Fruit fly (Drosophila melanogaster): ENCODE results near the gene Ran.

DNA sequence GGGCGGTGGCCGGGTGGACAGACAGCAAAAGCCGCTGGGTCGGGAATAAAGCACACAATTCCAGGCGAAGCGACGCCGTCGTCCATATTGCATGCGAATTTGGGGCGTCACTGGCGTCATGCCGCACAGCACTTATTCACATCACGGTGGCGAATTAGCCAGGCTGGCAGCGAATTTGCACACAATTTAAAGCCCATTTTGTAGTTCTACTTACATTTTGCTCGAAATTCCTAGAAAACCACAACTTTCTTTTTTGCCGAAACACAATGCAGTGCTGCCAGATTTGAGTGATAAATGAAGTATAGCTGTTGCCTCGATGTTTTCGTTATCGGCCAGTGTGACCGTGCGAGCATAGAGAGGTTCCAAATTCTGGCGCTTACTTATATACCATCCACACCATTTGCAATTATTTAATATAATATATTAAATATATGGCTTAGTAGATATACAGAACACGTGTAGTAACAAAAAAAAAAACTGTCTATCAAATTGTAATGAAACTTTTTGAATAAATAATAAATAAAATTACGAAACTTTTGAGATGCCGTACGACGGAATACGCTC, at the start of gene Ran:
- no peak for TF ChIP-seq cic (GFP tag; optimal IDR thresholded peaks at IDR 0.05)
- no peak for TF ChIP-seq toe (GFP tag; optimal IDR thresholded peaks at IDR 0.05)
- no peak for TF ChIP-seq CG33017 (tag; optimal IDR thresholded peaks at IDR 0.05)
- no peak for TF ChIP-seq CG5204 (GFP tag; optimal IDR thresholded peaks at IDR 0.05)
- TF ChIP-seq Hr96 (GFP tag; optimal IDR thresholded peaks at IDR 0.05), result no peak
- no peak for TF ChIP-seq CG1620 (GFP tag; optimal IDR thresholded peaks at IDR 0.05)

Data from whole organism, adult.